Worm (Caenorhabditis elegans): ENCODE results near the gene ssp-36.

ssp-36 gene

DNA sequence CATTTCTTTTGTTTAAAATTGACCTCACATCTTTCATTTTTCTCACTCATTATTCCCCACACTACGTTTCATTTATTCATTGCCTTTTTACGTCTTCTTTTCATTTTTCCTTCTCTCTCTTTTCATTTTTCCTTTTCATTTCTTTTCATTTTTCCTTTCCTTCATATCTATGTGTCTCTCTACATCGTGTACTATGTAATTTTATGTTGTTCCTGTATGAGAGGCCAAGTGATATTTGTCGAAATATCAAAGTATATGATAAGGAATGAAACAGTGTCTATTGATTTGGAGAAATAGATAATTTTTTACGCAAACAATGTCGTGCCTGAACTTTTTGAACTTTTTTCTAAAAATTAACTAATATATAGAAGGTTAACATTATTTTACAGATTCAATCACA lies 49.7 kb downstream of the ssp-36 start:
- TF ChIP-seq snpc-3.4 (tag; optimal IDR thresholded peaks at IDR 0.05) (no peak), nhr-80 (tag; optimal IDR thresholded peaks at IDR 0.05) (peak; percentile 72)

All from whole organism, young adult.